Worm (Caenorhabditis elegans): ENCODE data around the gene mrp-5.

mrp-5 gene

ce11 chrX:14961471-14961870 is 15.4 kb upstream of the mrp-5 start, which contains the start of gene idpp-3:
Gene idpp-3 (minus strand): TSS chrX:14961571.
- no peak for TF ChIP-seq efl-1 (optimal IDR thresholded peaks at IDR 0.05)
- TF ChIP-seq efl-1 (GFP tag; optimal IDR thresholded peaks at IDR 0.05 in 1 of 2): peak in 1 of 2 experiments; percentile 84
- no peak for TF ChIP-seq nhr-85 (tag)

DNA sequence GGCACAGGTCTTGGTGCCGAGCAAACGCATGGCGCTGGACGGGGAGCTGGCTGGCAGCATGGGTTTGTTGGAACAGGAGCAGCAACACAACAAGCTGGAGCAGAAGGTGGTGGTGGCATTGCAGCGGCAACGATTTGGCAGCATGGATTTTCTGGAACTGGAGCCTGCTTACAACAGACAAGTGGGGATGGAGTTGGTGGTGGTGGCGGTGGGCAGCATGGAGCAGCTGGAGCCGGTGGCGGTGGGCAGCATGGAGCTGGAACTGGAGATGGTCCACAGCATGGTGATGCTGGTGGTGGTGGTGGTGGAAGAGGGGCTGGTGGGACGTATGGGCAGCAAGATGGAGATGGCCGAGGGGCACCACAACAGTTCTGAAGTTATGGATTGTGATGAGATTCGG is 14.7 kb upstream of the mrp-5 start:
- TF ChIP-seq rnt-1 (tag; optimal IDR thresholded peaks at IDR 0.05): no peak
- TF ChIP-seq C16A3.4 (tag; optimal IDR thresholded peaks at IDR 0.05): no peak
- no peak for TF ChIP-seq aly-2 (tag; optimal IDR thresholded peaks at IDR 0.05)
- no peak for TF ChIP-seq sptf-1 (tag; optimal IDR thresholded peaks at IDR 0.05)
- TF ChIP-seq ztf-4 (tag; optimal IDR thresholded peaks at IDR 0.05): no peak
- TF ChIP-seq irx-1 (tag; optimal IDR thresholded peaks at IDR 0.05): no peak
- TF ChIP-seq mab-9 (GFP tag; IDR thresholded peaks at IDR 0.05): no peak
- TF ChIP-seq sox-4 (tag; optimal IDR thresholded peaks at IDR 0.05): no peak
- no peak for TF ChIP-seq fkh-10 (GFP tag; optimal IDR thresholded peaks at IDR 0.05)
- no peak for TF ChIP-seq nhr-76 (tag; optimal IDR thresholded peaks at IDR 0.05)
- TF ChIP-seq tlp-1 (tag; optimal IDR thresholded peaks at IDR 0.05): no peak

ce11 chrX:14959393-14960073 is 13.4 kb upstream of the mrp-5 start:
- TF ChIP-seq elt-3 (tag; optimal IDR thresholded peaks at IDR 0.05) (no peak), xbp-1 (tag; optimal IDR thresholded peaks at IDR 0.05) (no peak), lsy-2 (tag; optimal IDR thresholded peaks at IDR 0.05) (no peak), grh-1 (GFP tag; IDR thresholded peaks at IDR 0.05) (no peak), jun-1 (tag; optimal IDR thresholded peaks at IDR 0.05) (no peak), alr-1 (tag; optimal IDR thresholded peaks at IDR 0.05; ENCODE audit: borderline replicate concordance) (no peak), fkh-4 (tag; optimal IDR thresholded peaks at IDR 0.05; ENCODE audit: borderline replicate concordance) (no peak), swsn-7 (tag; optimal IDR thresholded peaks at IDR 0.05) (no peak), lir-3 (tag; optimal IDR thresholded peaks at IDR 0.05; ENCODE audit: poor library complexity) (no peak), fkh-10 (GFP tag; optimal IDR thresholded peaks at IDR 0.05) (no peak), C04F5.9 (tag; optimal IDR thresholded peaks at IDR 0.05) (no peak), ets-5 (GFP tag; IDR thresholded peaks at IDR 0.05) (no peak), pax-3 (tag; optimal IDR thresholded peaks at IDR 0.05) (no peak)

- no peak for TF ChIP-seq ztf-4 (tag; optimal IDR thresholded peaks at IDR 0.05)
- TF ChIP-seq rnt-1 (tag; optimal IDR thresholded peaks at IDR 0.05): no peak
- TF ChIP-seq nhr-84 (tag; optimal IDR thresholded peaks at IDR 0.05): no peak
- no peak for TF ChIP-seq hlh-4 (tag; optimal IDR thresholded peaks at IDR 0.05)
- TF ChIP-seq egl-13 (tag; optimal IDR thresholded peaks at IDR 0.05): no peak
- no peak for TF ChIP-seq ama-1 (optimal IDR thresholded peaks at IDR 0.05)
- TF ChIP-seq lin-14 (GFP tag; optimal IDR thresholded peaks at IDR 0.05): no peak
- TF ChIP-seq fkh-4 (tag; optimal IDR thresholded peaks at IDR 0.05; ENCODE audit: borderline replicate concordance): no peak
- TF ChIP-seq isw-1 (GFP tag; IDR thresholded peaks at IDR 0.05): no peak
- TF ChIP-seq efl-3 (GFP tag; optimal IDR thresholded peaks at IDR 0.05): no peak
Observed at ce11 chrX:14958401-14958800, 12.3 kb upstream of the mrp-5 start.

ce11 chrX:14957176-14957575 is 11.1 kb upstream of the mrp-5 start:
- TF ChIP-seq nhr-28 (tag; optimal IDR thresholded peaks at IDR 0.05): no peak
- TF ChIP-seq Y116A8C.19 (tag; optimal IDR thresholded peaks at IDR 0.05; ENCODE audit: borderline replicate concordance): no peak
- no peak for TF ChIP-seq pax-3 (tag; optimal IDR thresholded peaks at IDR 0.05)
- no peak for TF ChIP-seq aha-1 (tag; optimal IDR thresholded peaks at IDR 0.05)
- TF ChIP-seq F16B12.6 (tag; optimal IDR thresholded peaks at IDR 0.05): no peak
- no peak for TF ChIP-seq skn-1 (tag; optimal IDR thresholded peaks at IDR 0.05)
- TF ChIP-seq lin-14 (GFP tag; optimal IDR thresholded peaks at IDR 0.05): no peak
- no peak for TF ChIP-seq ceh-90 (tag; optimal IDR thresholded peaks at IDR 0.05)
